Fruit fly (Drosophila melanogaster) whole organism, embryonic: Measurements from ENCODE around the gene Ldaf1.
A peak's percentile ranks its signal among the peaks of the same experiment; 100 is the strongest.

Experiments used
- B-H1 ChIP-seq: fragments of 200-800 bp; sonication (Bioruptor generic); IDR thresholded peaks from 3 replicates; pipeline ENCODE4 v1.3.6; 2022; ENCODE audit warnings: missing biosample characterization, missing genetic modification characterization
- BtbVII ChIP-seq: fragments of 200-800 bp; sonication (Bioruptor generic); optimal IDR thresholded peaks from 3 replicates; lab custom pipeline; 2017; ENCODE audit warnings: missing biosample characterization, mild to moderate bottlenecking, missing genetic modification characterization
- Bteb2 ChIP-seq: fragments of 200-800 bp; sonication (Bioruptor generic); optimal IDR thresholded peaks from 2 replicates; lab custom pipeline; 2016; ENCODE audit warnings: missing biosample characterization, missing genetic modification characterization
- C15 ChIP-seq: fragments of 200-800 bp; sonication (Bioruptor generic); IDR thresholded peaks from 3 replicates; pipeline ENCODE4 v1.3.6; 2022; ENCODE audit warnings: missing biosample characterization, missing genetic modification characterization
- CG1024 ChIP-seq: fragments of 200-800 bp; sonication (Bioruptor generic); IDR thresholded peaks from 2 replicates; pipeline ENCODE4 v1.3.6; 2022; ENCODE audit warnings: missing biosample characterization, missing genetic modification characterization
- CG10462 ChIP-seq: fragments of 200-800 bp; sonication (Bioruptor generic); optimal IDR thresholded peaks from 2 replicates; lab custom pipeline; 2016; ENCODE audit warnings: missing biosample characterization, missing genetic modification characterization
- CG1647 ChIP-seq: fragments of 200-800 bp; sonication (Bioruptor generic); optimal IDR thresholded peaks from 3 replicates; lab custom pipeline; 2016; ENCODE audit warnings: missing biosample characterization, missing genetic modification characterization
- CG16779 ChIP-seq: fragments of 200-800 bp; sonication (Bioruptor generic); IDR thresholded peaks from 2 replicates; pipeline ENCODE4 v1.3.6; 2022; ENCODE audit warnings: missing biosample characterization, missing genetic modification characterization
- CG17802 ChIP-seq: fragments of 200-800 bp; sonication (Bioruptor generic); optimal IDR thresholded peaks from 2 replicates; lab custom pipeline; 2018; ENCODE audit warnings: missing biosample characterization, mild to moderate bottlenecking, missing genetic modification characterization, moderate library complexity
- CG17829 ChIP-seq: fragments of 200-800 bp; optimal IDR thresholded peaks from 2 replicates; lab custom pipeline; 2019; ENCODE audit warnings: missing biosample characterization, mild to moderate bottlenecking, missing genetic modification characterization, moderate library complexity
- CG1792 ChIP-seq: fragments of 200-800 bp; sonication (Bioruptor generic); optimal IDR thresholded peaks from 2 replicates; lab custom pipeline; 2016; ENCODE audit warnings: missing biosample characterization, missing genetic modification characterization
- CG18011 ChIP-seq: fragments of 200-800 bp; sonication (Bioruptor generic); optimal IDR thresholded peaks from 2 replicates; lab custom pipeline; 2017; ENCODE audit warnings: missing biosample characterization, missing genetic modification characterization, mild to moderate bottlenecking, moderate library complexity, missing genotype
- CG2116 ChIP-seq: fragments of 200-800 bp; sonication (Bioruptor generic); optimal IDR thresholded peaks from 3 replicates; lab custom pipeline; 2018; ENCODE audit warnings: missing biosample characterization, mild to moderate bottlenecking, missing genetic modification characterization
- CG2120 ChIP-seq: fragments of 200-800 bp; sonication (Bioruptor generic); optimal IDR thresholded peaks from 3 replicates; lab custom pipeline; 2016; ENCODE audit warnings: missing biosample characterization, missing genetic modification characterization
- CG2129 ChIP-seq: fragments of 200-800 bp; sonication (Bioruptor generic); IDR thresholded peaks from 2 replicates; pipeline ENCODE4 v1.3.6; 2022; ENCODE audit warnings: missing biosample characterization, missing genetic modification characterization; ENCODE audit not compliant: partially characterized antibody
- CG33213 ChIP-seq: fragments of 200-800 bp; sonication (Bioruptor generic); optimal IDR thresholded peaks from 3 replicates; lab custom pipeline; 2016; ENCODE audit warnings: missing biosample characterization, missing genetic modification characterization
- CG3407 ChIP-seq: fragments of 200-800 bp; sonication (Bioruptor generic); optimal IDR thresholded peaks from 2 replicates; lab custom pipeline; 2018; ENCODE audit warnings: missing biosample characterization, mild to moderate bottlenecking, missing genetic modification characterization
- CG6175 ChIP-seq: fragments of 200-800 bp; sonication (Bioruptor generic); IDR thresholded peaks from 3 replicates; pipeline ENCODE4 v1.3.6; 2022; ENCODE audit warnings: missing biosample characterization, missing genetic modification characterization
- CG6689 ChIP-seq: fragments of 200-800 bp; sonication (Bioruptor generic); IDR thresholded peaks from 2 replicates; pipeline ENCODE4 v1.3.6; 2022; ENCODE audit warnings: missing biosample characterization, missing genetic modification characterization
- CG7271 ChIP-seq: fragments of 200-800 bp; sonication (Bioruptor generic); optimal IDR thresholded peaks from 2 replicates; lab custom pipeline; 2018; ENCODE audit warnings: missing biosample characterization, mild to moderate bottlenecking, missing genetic modification characterization, moderate library complexity
- CG7839 ChIP-seq: fragments of 200-800 bp; sonication (Bioruptor generic); optimal IDR thresholded peaks from 3 replicates; lab custom pipeline; 2018; ENCODE audit warnings: missing biosample characterization, mild to moderate bottlenecking, missing genetic modification characterization, moderate library complexity
- GATAe ChIP-seq: fragments of 200-800 bp; sonication (Bioruptor generic); conservative IDR thresholded peaks from 2 replicates; pipeline ENCODE4 v1.3.6; 2022; ENCODE audit warnings: missing biosample characterization, missing genetic modification characterization
- Hr51 ChIP-seq, 2 experiments: fragments of 200-800 bp; sonication (Bioruptor generic); optimal IDR thresholded peaks; 2 replicates in 1 of 2; 3 replicates in 1 of 2; lab custom pipeline; 2016 to 2018; ENCODE audit warnings: missing biosample characterization in 2 of 2, missing genetic modification characterization in 2 of 2, mild to moderate bottlenecking in 1 of 2, moderate library complexity in 1 of 2
- MESR4 ChIP-seq: fragments of 200-800 bp; sonication (Bioruptor generic); optimal IDR thresholded peaks from 2 replicates; lab custom pipeline; 2018; ENCODE audit warnings: missing biosample characterization, mild to moderate bottlenecking, missing genetic modification characterization, moderate library complexity
- Mad ChIP-seq: fragments of 200-800 bp; sonication (Bioruptor generic); optimal IDR thresholded peaks from 2 replicates; lab custom pipeline; 2016; ENCODE audit warnings: missing biosample characterization, missing genetic modification characterization
- Med ChIP-seq: fragments of 200-800 bp; sonication (Bioruptor generic); peaks from one replicate; lab custom pipeline; 2016; ENCODE audit warnings: missing biosample characterization, missing genetic modification characterization, mild to moderate bottlenecking, inconsistent platforms, moderate library complexity
- Sry-δ ChIP-seq: fragments of 200-800 bp; sonication (Bioruptor generic); optimal IDR thresholded peaks from 2 replicates; lab custom pipeline; 2016; ENCODE audit warnings: missing biosample characterization, missing genetic modification characterization
- ac ChIP-seq: fragments of 200-800 bp; sonication (Bioruptor generic); optimal IDR thresholded peaks from 3 replicates; lab custom pipeline; 2017; ENCODE audit warnings: missing biosample characterization, mild to moderate bottlenecking, missing genetic modification characterization
- al ChIP-seq: fragments of 200-800 bp; sonication (Bioruptor generic); IDR thresholded peaks from 2 replicates; pipeline ENCODE4 v1.3.6; 2022; ENCODE audit warnings: missing biosample characterization, missing genetic modification characterization
- ara ChIP-seq: fragments of 200-800 bp; sonication (Bioruptor generic); IDR thresholded peaks from 2 replicates; pipeline ENCODE4 v1.3.6; 2022; ENCODE audit warnings: missing biosample characterization, missing genetic modification characterization
- ash1 ChIP-seq: fragments of 200-800 bp; sonication (Bioruptor generic); optimal IDR thresholded peaks from 2 replicates; lab custom pipeline; 2018; ENCODE audit warnings: missing biosample characterization, mild to moderate bottlenecking, missing genetic modification characterization
- cas ChIP-seq: fragments of 200-800 bp; sonication (Bioruptor generic); IDR thresholded peaks from 2 replicates; pipeline ENCODE4 v1.3.6; 2022; ENCODE audit warnings: missing biosample characterization, missing genetic modification characterization
- cg ChIP-seq: fragments of 200-800 bp; sonication (Bioruptor generic); optimal IDR thresholded peaks from 3 replicates; lab custom pipeline; 2019; ENCODE audit warnings: missing biosample characterization, mild to moderate bottlenecking, missing genetic modification characterization, moderate library complexity
- chif ChIP-seq, 2 experiments: fragments of 200-800 bp; sonication (Bioruptor generic); optimal IDR thresholded peaks; 3 replicates each; lab custom pipeline; 2016; ENCODE audit warnings: missing biosample characterization in 2 of 2, missing genetic modification characterization in 2 of 2
- chn ChIP-seq: fragments of 200-800 bp; sonication (Bioruptor generic); optimal IDR thresholded peaks from 2 replicates; lab custom pipeline; 2016; ENCODE audit warnings: missing biosample characterization, missing genetic modification characterization
- ci ChIP-seq: fragments of 200-800 bp; sonication (Bioruptor generic); IDR thresholded peaks from 3 replicates; pipeline ENCODE4 v1.3.6; 2022; ENCODE audit warnings: missing biosample characterization, missing genetic modification characterization
- crp ChIP-seq, 2 experiments: fragments of 200-800 bp; sonication (Bioruptor generic); optimal IDR thresholded peaks; 2 replicates in 1 of 2; 3 replicates in 1 of 2; lab custom pipeline; 2017; ENCODE audit warnings: missing biosample characterization in 2 of 2, missing genetic modification characterization in 2 of 2, mild to moderate bottlenecking in 1 of 2, moderate library complexity in 1 of 2
- dmrt11E ChIP-seq: fragments of 200-800 bp; sonication (Bioruptor generic); optimal IDR thresholded peaks from 3 replicates; lab custom pipeline; 2018; ENCODE audit warnings: missing biosample characterization, mild to moderate bottlenecking, missing genetic modification characterization, moderate library complexity
- grau ChIP-seq: fragments of 200-800 bp; optimal IDR thresholded peaks from 3 replicates; lab custom pipeline; 2019; ENCODE audit warnings: missing biosample characterization, mild to moderate bottlenecking, missing genetic modification characterization, moderate library complexity
- ken ChIP-seq: fragments of 200-800 bp; sonication (Bioruptor generic); IDR thresholded peaks from 3 replicates; pipeline ENCODE4 v1.3.6; 2022; ENCODE audit warnings: missing biosample characterization, missing genetic modification characterization
- lilli ChIP-seq: fragments of 200-800 bp; sonication (Bioruptor generic); optimal IDR thresholded peaks from 3 replicates; lab custom pipeline; 2016; ENCODE audit warnings: missing biosample characterization, missing genetic modification characterization
- lola ChIP-seq, 3 experiments: fragments of >200 bp in 2 of 3; fragments of 200-800 bp in 1 of 3; sonication (Bioruptor generic) in 1 of 3; optimal IDR thresholded peaks; 2 replicates each; lab custom pipeline; 2017 to 2019; ENCODE audit warnings: missing biosample characterization in 3 of 3, missing genetic modification characterization in 3 of 3, mild to moderate bottlenecking in 1 of 3, moderate library complexity in 1 of 3
- luna ChIP-seq: fragments of 200-800 bp; sonication (Bioruptor generic); optimal IDR thresholded peaks from 2 replicates; lab custom pipeline; 2016; ENCODE audit warnings: missing biosample characterization, missing genetic modification characterization
- mam ChIP-seq: fragments of 200-800 bp; sonication (Bioruptor generic); optimal IDR thresholded peaks from 3 replicates; lab custom pipeline; 2016; ENCODE audit warnings: missing biosample characterization, missing genetic modification characterization
- peb ChIP-seq: fragments of 200-800 bp; sonication (Bioruptor generic); IDR thresholded peaks from 2 replicates; pipeline ENCODE4 v1.3.6; 2022; ENCODE audit warnings: missing biosample characterization, missing genetic modification characterization
- pfk ChIP-seq: fragments of 200-800 bp; sonication (Bioruptor generic); optimal IDR thresholded peaks from 2 replicates; lab custom pipeline; 2018; ENCODE audit warnings: missing biosample characterization, mild to moderate bottlenecking, missing genetic modification characterization, moderate library complexity
- repo ChIP-seq: fragments of 200-800 bp; sonication (Bioruptor generic); optimal IDR thresholded peaks from 2 replicates; lab custom pipeline; 2016; ENCODE audit warnings: missing biosample characterization, missing genetic modification characterization
- run ChIP-seq: fragments of 200-800 bp; sonication (Bioruptor generic); optimal IDR thresholded peaks from 3 replicates; lab custom pipeline; 2018; ENCODE audit warnings: missing biosample characterization, mild to moderate bottlenecking, missing genetic modification characterization
- shn ChIP-seq: fragments of 200-800 bp; sonication (Bioruptor generic); optimal IDR thresholded peaks from 3 replicates; lab custom pipeline; 2016; ENCODE audit warnings: missing biosample characterization, missing genetic modification characterization
- sr ChIP-seq: fragments of 200-800 bp; sonication (Bioruptor generic); IDR thresholded peaks from 3 replicates; pipeline ENCODE4 v1.3.6; 2022; ENCODE audit warnings: missing biosample characterization, missing genetic modification characterization
- trh ChIP-seq: fragments of 200-800 bp; sonication (Bioruptor generic); optimal IDR thresholded peaks from 2 replicates; lab custom pipeline; 2016; ENCODE audit warnings: missing biosample characterization, missing genetic modification characterization

Gene Ldaf1

dm6 chrX:1889926-1890325 lies 11.8 kb downstream of the Ldaf1 start, which contains the start of the genes trr and mRpL16 (continued):
- TF ChIP-seq Hr51 (GFP tag; optimal IDR thresholded peaks at IDR 0.05; lab: Kevin White, UChicago) (peak in 1 of 2 experiments; percentile 13), BtbVII (GFP tag; lab: Kevin White, UChicago) (no peak), CG33213 (GFP tag; lab: Kevin White, UChicago) (peak; percentile 12), CG2116 (GFP tag; lab: Kevin White, UChicago) (peak; percentile 93), chn (peak; percentile 20), mam (GFP tag; lab: Kevin White, UChicago) (peak; percentile 16), Sry-δ (GFP tag; lab: Kevin White, UChicago) (peak; percentile 80), dmrt11E (tag; lab: Kevin White, UChicago) (peak; percentile 31), CG17802 (peak; percentile 100), peb (GFP tag; lab: Robert Waterston, UW) (no peak), CG1024 (GFP tag; lab: Robert Waterston, UW) (no peak), cas (no peak), chif (GFP tag; optimal IDR thresholded peaks at IDR 0.05; lab: Kevin White, UChicago) (peak in 1 of 2 experiments; percentile 28), MESR4 (GFP tag; lab: Kevin White, UChicago) (peak; percentile 45), CG3407 (GFP tag; lab: Kevin White, UChicago) (no peak), crp (GFP tag; optimal IDR thresholded peaks at IDR 0.05; lab: Kevin White, UChicago) (peak in 1 of 2 experiments; percentile 24), Mad (GFP tag; lab: Kevin White, UChicago) (peak; percentile 58), GATAe (GFP tag; lab: Robert Waterston, UW) (no peak), CG2129 (GFP tag; lab: Robert Waterston, UW) (peak; percentile 44; the same call in 1 of the 2 replicates), grau (tag; lab: Kevin White, UChicago) (peak; percentile 50), lola (GFP tag; optimal IDR thresholded peaks at IDR 0.05; lab: Kevin White, UChicago) (peak in 1 of 3 experiments; percentile 40), C15 (GFP tag; lab: Robert Waterston, UW) (no peak), sr (no peak), lilli (peak; percentile 49), B-H1 (GFP tag; lab: Robert Waterston, UW) (no peak), CG1792 (peak; percentile 41), run (tag; lab: Kevin White, UChicago) (no peak), trh (GFP tag; lab: Kevin White, UChicago) (no peak), CG17829 (tag; lab: Kevin White, UChicago) (peak; percentile 71), ci (GFP tag; lab: Robert Waterston, UW) (0 out of 3 replicates have a peak, but pooled peaks have one; percentile 43), CG16779 (GFP tag; lab: Robert Waterston, UW) (no peak), cg (GFP tag; lab: Kevin White, UChicago) (peak; percentile 7), Med (GFP tag; lab: Kevin White, UChicago) (peak; percentile 93), al (GFP tag; lab: Robert Waterston, UW) (no peak; the same call in 1 of the 2 replicates), CG18011 (peak; percentile 29), CG2120 (GFP tag; lab: Kevin White, UChicago) (peak; percentile 73), ara (no peak), ac (GFP tag; lab: Kevin White, UChicago) (no peak), CG10462 (GFP tag; lab: Kevin White, UChicago) (no peak), Bteb2 (GFP tag; lab: Kevin White, UChicago) (no peak), CG1647 (GFP tag; lab: Kevin White, UChicago) (no peak), repo (peak; percentile 6), CG6175 (GFP tag; lab: Robert Waterston, UW) (peak; percentile 92), CG7271 (tag; lab: Kevin White, UChicago) (peak; percentile 14), shn (GFP tag; lab: Kevin White, UChicago) (peak; percentile 23), ash1 (GFP tag; lab: Kevin White, UChicago) (no peak), ken (GFP tag; lab: Robert Waterston, UW) (0 out of 3 replicates have a peak, but pooled peaks have one; percentile 10), CG6689 (GFP tag; lab: Robert Waterston, UW) (0 out of 2 replicates have a peak, but pooled peaks have one; percentile 36), luna (GFP tag; lab: Kevin White, UChicago) (no peak), CG7839 (no peak), pfk (GFP tag; lab: Kevin White, UChicago) (no peak)
